Worm (Caenorhabditis elegans) whole organism, L4 larva: ENCODE data around the gene his-74.
A peak's percentile ranks its signal among the peaks of the same experiment; 100 is the strongest.

ENCODE experiments used
- D1046.2 ChIP-seq: fragments of 200-800 bp; sonication (Bioruptor generic); IDR thresholded peaks from 2 replicates; pipeline ENCODE4 v1.3.6; 2022; ENCODE audit warnings: missing genetic modification characterization, missing compliant biosample characterization
- F44E2.7 ChIP-seq: fragments of 200-800 bp; sonication (Bioruptor generic); IDR thresholded peaks from 2 replicates; pipeline ENCODE4 v2.1.2; 2022; ENCODE audit warnings: missing genetic modification characterization, missing compliant biosample characterization
- T20F7.1 ChIP-seq: fragments of 200-800 bp; sonication (Bioruptor generic); optimal IDR thresholded peaks from 2 replicates; lab custom pipeline; 2018; ENCODE audit warnings: mild to moderate bottlenecking, missing genetic modification characterization, missing compliant biosample characterization
- Y48G9A.11 ChIP-seq: fragments of 200-800 bp; sonication (Bioruptor generic); IDR thresholded peaks from 2 replicates; pipeline ENCODE4 v1.3.6; 2022; ENCODE audit warnings: missing genetic modification reagents, missing genetic modification characterization, missing compliant biosample characterization
- Y5F2A.4 ChIP-seq: fragments of 200-800 bp; sonication (Bioruptor generic); optimal IDR thresholded peaks from 2 replicates; lab custom pipeline; 2018; ENCODE audit warnings: mild to moderate bottlenecking, missing genetic modification characterization, missing compliant biosample characterization
- Y75B8A.6 ChIP-seq: fragments of 200-800 bp; sonication (Bioruptor generic); IDR thresholded peaks from 2 replicates; pipeline ENCODE4 v1.3.6; 2022; ENCODE audit warnings: missing genetic modification reagents, missing genetic modification characterization, missing compliant biosample characterization
- ama-1 ChIP-seq: fragments of 150-350 bp; optimal IDR thresholded peaks from 2 replicates; lab custom pipeline; 2014; ENCODE audit warnings: inconsistent platforms, mixed read lengths
- attf-4 ChIP-seq: sonication (generic microtip); optimal IDR thresholded peaks from 3 replicates; lab custom pipeline; 2017; ENCODE audit warnings: missing biosample characterization, missing genetic modification characterization
- ces-1 ChIP-seq: fragments of 150-350 bp; sonication (generic microtip); optimal IDR thresholded peaks from 4 replicates; lab custom pipeline; 2014; ENCODE audit warnings: missing biosample characterization, missing genetic modification reagents, missing genetic modification characterization
- cey-2 ChIP-seq: sonication (generic microtip); optimal IDR thresholded peaks from 3 replicates; lab custom pipeline; 2017; ENCODE audit warnings: missing genetic modification characterization, mild to moderate bottlenecking, missing compliant biosample characterization, antibody characterized with exemption, borderline replicate concordance; ENCODE audit not compliant: insufficient read depth
- daf-16 ChIP-seq, 3 experiments: sonication (generic microtip); optimal IDR thresholded peaks; 2 replicates each; lab custom pipeline; 2016 to 2017; ENCODE audit warnings: missing genetic modification characterization in 3 of 3, missing genetic modification reagents in 3 of 3, mild to moderate bottlenecking in 2 of 3, missing compliant biosample characterization in 2 of 3, missing biosample characterization in 1 of 3, moderate library complexity in 1 of 3
- daf-8 ChIP-seq: fragments of 200-800 bp; sonication (Bioruptor generic); IDR thresholded peaks from 2 replicates; pipeline ENCODE4 v1.3.6; 2022; ENCODE audit warnings: missing genetic modification characterization, missing compliant biosample characterization
- duxl-1 ChIP-seq: sonication (generic microtip); optimal IDR thresholded peaks from 2 replicates; lab custom pipeline; 2016; ENCODE audit warnings: mild to moderate bottlenecking, missing genetic modification characterization, moderate library complexity, missing compliant biosample characterization; ENCODE audit not compliant: poor library complexity
- egl-43 ChIP-seq: fragments of 200-800 bp; sonication (Bioruptor generic); IDR thresholded peaks from 2 replicates; pipeline ENCODE4 v1.3.6; 2022; ENCODE audit warnings: missing genetic modification reagents, missing genetic modification characterization, missing compliant biosample characterization
- gei-8 ChIP-seq: fragments of 200-800 bp; sonication (Bioruptor generic); optimal IDR thresholded peaks from 2 replicates; lab custom pipeline; 2018; ENCODE audit warnings: mild to moderate bottlenecking, missing genetic modification characterization, missing compliant biosample characterization
- hmg-1.1 ChIP-seq: fragments of 200-800 bp; sonication (Bioruptor generic); IDR thresholded peaks from 2 replicates; pipeline ENCODE4 v1.3.6; 2022; ENCODE audit warnings: missing genetic modification reagents, missing genetic modification characterization, missing compliant biosample characterization
- lin-13 ChIP-seq: fragments of 150-350 bp; optimal IDR thresholded peaks from 2 replicates; lab custom pipeline; 2014; ENCODE audit warnings: missing biosample characterization, missing genetic modification reagents, missing genetic modification characterization
- lin-15B ChIP-seq: fragments of 150-350 bp; sonication (generic microtip); optimal IDR thresholded peaks from 3 replicates; lab custom pipeline; 2014; ENCODE audit warnings: missing biosample characterization, missing genetic modification characterization
- lin-29 ChIP-seq: fragments of 200-800 bp; sonication (Bioruptor generic); IDR thresholded peaks from 2 replicates; pipeline ENCODE4 v1.3.6; 2022; ENCODE audit warnings: missing genetic modification reagents, missing genetic modification characterization, missing compliant biosample characterization
- lin-38 ChIP-seq: fragments of 200-800 bp; sonication (Bioruptor generic); IDR thresholded peaks from 2 replicates; pipeline ENCODE4 v1.3.6; 2022; ENCODE audit warnings: missing genetic modification reagents, missing genetic modification characterization, missing compliant biosample characterization
- lin-39 ChIP-seq: fragments of 150-350 bp; optimal IDR thresholded peaks from 2 replicates; lab custom pipeline; 2014; ENCODE audit warnings: missing biosample characterization, missing genetic modification reagents, missing genetic modification characterization
- madf-5 ChIP-seq, 2 experiments: fragments of 200-800 bp; sonication (Bioruptor generic); IDR thresholded peaks; 2 replicates each; pipeline ENCODE4 v1.3.6; 2022; ENCODE audit warnings: missing compliant biosample characterization in 2 of 2, missing genetic modification characterization in 2 of 2
- mdl-1 ChIP-seq, 2 experiments: fragments of 150-350 bp in 1 of 2; sonication (generic microtip) in 1 of 2; optimal IDR thresholded peaks; 2 replicates each; lab custom pipeline; 2014 to 2017; ENCODE audit warnings: missing biosample characterization in 2 of 2, missing genetic modification characterization in 2 of 2
- mes-2 ChIP-seq: sonication (generic microtip); optimal IDR thresholded peaks from 2 replicates; lab custom pipeline; 2016; ENCODE audit warnings: missing genotype, mild to moderate bottlenecking, missing genetic modification characterization, missing compliant biosample characterization; ENCODE audit not compliant: poor library complexity, severe bottlenecking
- mxl-3 ChIP-seq: fragments of 200-800 bp; sonication (Bioruptor generic); optimal IDR thresholded peaks from 2 replicates; lab custom pipeline; 2018; ENCODE audit warnings: mild to moderate bottlenecking, missing genetic modification characterization, missing compliant biosample characterization
- nhr-10 ChIP-seq: fragments of 150-350 bp; optimal IDR thresholded peaks from 2 replicates; lab custom pipeline; 2014; ENCODE audit warnings: missing biosample characterization, missing genetic modification characterization
- nhr-102 ChIP-seq: sonication (generic microtip); optimal IDR thresholded peaks from 2 replicates; lab custom pipeline; 2016; ENCODE audit warnings: mild to moderate bottlenecking, missing genetic modification characterization, moderate library complexity, missing compliant biosample characterization
- nhr-28 ChIP-seq: fragments of 150-350 bp; optimal IDR thresholded peaks from 2 replicates; lab custom pipeline; 2014; ENCODE audit warnings: missing biosample characterization, missing genetic modification characterization
- nhr-76 ChIP-seq: fragments of 150-350 bp; optimal IDR thresholded peaks from 2 replicates; lab custom pipeline; 2014; ENCODE audit warnings: missing biosample characterization, missing genetic modification characterization
- rbr-2 ChIP-seq: sonication (generic microtip); optimal IDR thresholded peaks from 2 replicates; lab custom pipeline; 2016; ENCODE audit warnings: missing genotype, missing genetic modification characterization, missing compliant biosample characterization
- sdz-12 ChIP-seq: fragments of 200-800 bp; sonication (Bioruptor generic); optimal IDR thresholded peaks from 2 replicates; lab custom pipeline; 2018; ENCODE audit warnings: mild to moderate bottlenecking, missing genetic modification characterization, missing compliant biosample characterization
- set-16 ChIP-seq: fragments of 200-800 bp; sonication (Bioruptor generic); IDR thresholded peaks from 2 replicates; pipeline ENCODE4 v1.3.6; 2022; ENCODE audit warnings: missing genetic modification reagents, missing genetic modification characterization, missing compliant biosample characterization
- snpc-4 ChIP-seq: fragments of 150-350 bp; optimal IDR thresholded peaks from 2 replicates; lab custom pipeline; 2014; ENCODE audit warnings: missing biosample characterization, missing genetic modification characterization
- spr-3 ChIP-seq: fragments of 200-800 bp; sonication (Bioruptor generic); optimal IDR thresholded peaks from 2 replicates; lab custom pipeline; 2018; ENCODE audit warnings: mild to moderate bottlenecking, missing genetic modification characterization, missing compliant biosample characterization
- tra-1 ChIP-seq: fragments of 200-800 bp; sonication (Bioruptor generic); IDR thresholded peaks from 2 replicates; pipeline ENCODE4 v1.3.6; 2022; ENCODE audit warnings: missing genetic modification reagents, missing genetic modification characterization, missing compliant biosample characterization
- unc-130 ChIP-seq: sonication (generic microtip); optimal IDR thresholded peaks from 2 replicates; lab custom pipeline; 2016; ENCODE audit warnings: missing genetic modification reagents, missing genetic modification characterization, missing compliant biosample characterization
- unc-62 ChIP-seq, 3 experiments: fragments of 150-350 bp in 1 of 3; sonication (generic microtip); optimal IDR thresholded peaks in 2 of 3; peaks in 1 of 3; 1 replicate in 1 of 3; 2 replicates in 2 of 3; lab custom pipeline; 2014 to 2017; ENCODE audit warnings: missing biosample characterization in 3 of 3, missing genetic modification characterization in 3 of 3, missing genetic modification reagents in 3 of 3, missing genotype in 1 of 3
- zag-1 ChIP-seq: fragments of 150-350 bp; optimal IDR thresholded peaks from 2 replicates; lab custom pipeline; 2014; ENCODE audit warnings: missing biosample characterization, missing genetic modification characterization
- zip-2 ChIP-seq: fragments of 150-350 bp; optimal IDR thresholded peaks from 2 replicates; lab custom pipeline; 2014; ENCODE audit warnings: missing biosample characterization, missing genetic modification characterization
- ztf-11 ChIP-seq: fragments of 150-350 bp; optimal IDR thresholded peaks from 2 replicates; lab custom pipeline; 2014; ENCODE audit warnings: missing biosample characterization, missing genetic modification characterization

The his-74 gene

ce11 chrV:12667926-12668325 lies 7.8 kb upstream of the his-74 start, which contains the start of gene W05B10.4:
Gene W05B10.4 (plus strand): TSS chrV:12668226.
- TF ChIP-seq sdz-12 (GFP tag; lab: Kevin White, UChicago) = no peak
- TF ChIP-seq cey-2 (tag; lab: Kevin White, UChicago) = no peak
- no peak for TF ChIP-seq mxl-3 (GFP tag; lab: Kevin White, UChicago)
- no peak for TF ChIP-seq zip-2 (tag; lab: Kevin White, UChicago)
- TF ChIP-seq mes-2 = no peak

- TF ChIP-seq tra-1 (GFP tag; lab: Robert Waterston, UW) = no peak
- TF ChIP-seq unc-62 (GFP tag; optimal IDR thresholded peaks at IDR 0.05 in 1 of 2; lab: Kevin White, UChicago) = peak in 1 of 2 experiments; percentile 28
- TF ChIP-seq unc-62 (tag; optimal IDR thresholded peaks at IDR 0.05; lab: Kevin White, UChicago) = no peak
- TF ChIP-seq, all 104 proteins: peak for 1
Measured at ce11 chrV:12667397-12667796, 7.3 kb upstream of the his-74 start.

ce11 chrV:12663386-12663785 lies 3.3 kb upstream of the his-74 start:
- TF ChIP-seq F44E2.7 (no peak), lin-29 (GFP tag; lab: Robert Waterston, UW) (no peak), lin-13 (GFP tag; lab: Kevin White, UChicago) (no peak), attf-4 (tag; lab: Kevin White, UChicago) (no peak), daf-8 (GFP tag; lab: Robert Waterston, UW) (no peak), Y5F2A.4 (GFP tag; lab: Kevin White, UChicago) (no peak), nhr-76 (no peak), snpc-4 (no peak), duxl-1 (tag; lab: Kevin White, UChicago) (no peak), sdz-12 (GFP tag; lab: Kevin White, UChicago) (no peak), lin-38 (no peak)

ce11 chrV:12661619-12662018 lies 1.5 kb upstream of the his-74 start, which contains the start of gene W05B10.3:
Gene W05B10.3 (minus strand): TSS chrV:12661719.
- TF ChIP-seq D1046.2 (no peak), unc-62 (GFP tag; optimal IDR thresholded peaks at IDR 0.05 in 1 of 2; lab: Kevin White, UChicago) (peak in 1 of 2 experiments; percentile 79), unc-62 (tag; optimal IDR thresholded peaks at IDR 0.05; lab: Kevin White, UChicago) (no peak), lin-39 (no peak)

ce11 chrV:12659426-12659825 lies 704 bp downstream of the his-74 start, which contains the start of gene ccch-3:
Gene ccch-3 (minus strand): TSS chrV:12659687.
- TF ChIP-seq egl-43 (GFP tag; lab: Robert Waterston, UW) (no peak), nhr-102 (peak; percentile 35), nhr-28 (tag; lab: Kevin White, UChicago) (peak; percentile 56), lin-13 (GFP tag; lab: Kevin White, UChicago) (no peak), lin-29 (GFP tag; lab: Robert Waterston, UW) (no peak), cey-2 (tag; lab: Kevin White, UChicago) (no peak), Y48G9A.11 (no peak; the same call in 1 of the 2 replicates), spr-3 (GFP tag; lab: Kevin White, UChicago) (no peak), mes-2 (peak; percentile 87), daf-16 (GFP tag; optimal IDR thresholded peaks at IDR 0.05; lab: Kevin White, UChicago) (no peak), daf-16 (tag; optimal IDR thresholded peaks at IDR 0.05; lab: Kevin White, UChicago) (peak; percentile 28), mxl-3 (GFP tag; lab: Kevin White, UChicago) (peak; percentile 33), mdl-1 (tag; optimal IDR thresholded peaks at IDR 0.05; lab: Kevin White, UChicago) (peak in 1 of 2 experiments; percentile 7), ztf-11 (tag; lab: Kevin White, UChicago) (no peak), T20F7.1 (GFP tag; lab: Kevin White, UChicago) (peak; percentile 81), nhr-10 (tag; lab: Kevin White, UChicago) (no peak), unc-130 (peak; percentile 18), ama-1 (lab: Kevin White, UChicago) (no peak), madf-5 (GFP tag; IDR thresholded peaks at IDR 0.05; lab: Robert Waterston, UW) (no peak), unc-62 (GFP tag; optimal IDR thresholded peaks at IDR 0.05 in 1 of 2; lab: Kevin White, UChicago) (no peak), unc-62 (tag; optimal IDR thresholded peaks at IDR 0.05; lab: Kevin White, UChicago) (no peak), zag-1 (no peak), hmg-1.1 (peak; percentile 52; the same call in 1 of the 2 replicates), zip-2 (tag; lab: Kevin White, UChicago) (no peak), set-16 (GFP tag; lab: Robert Waterston, UW) (no peak), rbr-2 (tag; lab: Kevin White, UChicago) (peak; percentile 70), Y75B8A.6 (GFP tag; lab: Robert Waterston, UW) (0 out of 2 replicates have a peak, but pooled peaks have one; percentile 56), gei-8 (peak; percentile 13), ces-1 (GFP tag; lab: Kevin White, UChicago) (no peak), lin-15B (tag; lab: Kevin White, UChicago) (no peak)
